Fruit fly (Drosophila melanogaster): ENCODE data around the gene CG15475.

dm6 chr2L:20604096-20604495, 10.2 kb upstream of the CG15475 start, which contains the start of gene CG31677:
- TF ChIP-seq CG8478 (optimal IDR thresholded peaks at IDR 0.05) (no peak), CTCF (optimal IDR thresholded peaks at IDR 0.05) (no peak)

All from S2 (cell line).